Worm (Caenorhabditis elegans) whole organism, L4 larva: Measurements from ENCODE around the gene F21G4.1.

Experiments used
- Y75B8A.6 ChIP-seq: fragments of 200-800 bp; sonication (Bioruptor generic); IDR thresholded peaks from 2 replicates; pipeline ENCODE4 v1.3.6; 2022; ENCODE audit warnings: missing genetic modification reagents, missing genetic modification characterization, missing compliant biosample characterization
- ama-1 ChIP-seq: fragments of 150-350 bp; optimal IDR thresholded peaks from 2 replicates; lab custom pipeline; 2014; ENCODE audit warnings: inconsistent platforms, mixed read lengths
- fkh-10 ChIP-seq: fragments of 150-350 bp; optimal IDR thresholded peaks from 2 replicates; lab custom pipeline; 2014; ENCODE audit warnings: missing biosample characterization, missing genetic modification reagents, missing genetic modification characterization
- nhr-10 ChIP-seq: fragments of 150-350 bp; optimal IDR thresholded peaks from 2 replicates; lab custom pipeline; 2014; ENCODE audit warnings: missing biosample characterization, missing genetic modification characterization
- skn-1 ChIP-seq: fragments of 150-350 bp; optimal IDR thresholded peaks from 2 replicates; lab custom pipeline; 2014; ENCODE audit warnings: missing biosample characterization, missing genetic modification characterization
- snpc-4 ChIP-seq: fragments of 150-350 bp; optimal IDR thresholded peaks from 2 replicates; lab custom pipeline; 2014; ENCODE audit warnings: missing biosample characterization, missing genetic modification characterization

DNA sequence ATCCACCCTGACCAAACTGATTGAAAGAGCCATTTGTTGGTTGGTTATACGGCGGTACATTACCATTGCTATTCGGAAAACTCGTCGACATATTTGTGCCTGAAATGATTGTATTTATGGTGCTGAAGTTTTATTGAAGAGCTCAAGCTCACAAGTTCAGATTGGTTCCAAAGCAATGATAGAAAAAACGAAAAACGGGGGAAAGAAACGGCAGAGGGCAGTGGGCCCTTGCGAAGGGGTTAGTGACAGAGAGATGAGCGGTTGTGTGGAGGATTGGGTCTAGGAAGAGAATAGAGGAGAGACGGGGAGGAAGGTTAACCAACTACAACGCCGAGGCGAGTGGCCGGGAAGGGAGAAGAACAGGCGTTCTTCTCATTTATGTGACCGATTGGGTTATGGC is 39.2 kb upstream of the F21G4.1 start, which contains the start of gene nra-3:
- no peak for TF ChIP-seq ama-1 (lab: Kevin White, UChicago)
- no peak for TF ChIP-seq fkh-10 (GFP tag; lab: Kevin White, UChicago)
- no peak for TF ChIP-seq Y75B8A.6 (GFP tag; lab: Robert Waterston, UW)
- no peak for TF ChIP-seq nhr-10 (tag; lab: Kevin White, UChicago)
- no peak for TF ChIP-seq snpc-4 (tag; lab: Kevin White, UChicago)
- TF ChIP-seq skn-1 (tag; lab: Kevin White, UChicago) = no peak
